Fruit fly (Drosophila melanogaster) whole organism, adult: ENCODE measurements around the gene PIG-B.

Experiments
- CG11617 ChIP-seq: fragments of 200-800 bp; sonication (Bioruptor generic); optimal IDR thresholded peaks from 2 replicates; lab custom pipeline; 2017; ENCODE audit warnings: mild to moderate bottlenecking, missing biosample characterization, missing genetic modification reagents, missing genetic modification characterization
- CG12768 ChIP-seq: fragments of 200-800 bp; sonication (Bioruptor generic); optimal IDR thresholded peaks from 2 replicates; lab custom pipeline; 2017; ENCODE audit warnings: missing biosample characterization, missing genetic modification characterization, mild to moderate bottlenecking, moderate library complexity, missing genetic modification reagents
- CG14711 ChIP-seq: fragments of 200-800 bp; sonication (Bioruptor generic); optimal IDR thresholded peaks from 2 replicates; lab custom pipeline; 2018; ENCODE audit warnings: missing biosample characterization, mild to moderate bottlenecking, missing genetic modification characterization, moderate library complexity
- CG1620 ChIP-seq: fragments of 200-800 bp; sonication (Bioruptor generic); optimal IDR thresholded peaks from 2 replicates; lab custom pipeline; 2016; ENCODE audit warnings: missing biosample characterization, missing genetic modification characterization
- CG33017 ChIP-seq: fragments of 200-800 bp; sonication (Bioruptor generic); optimal IDR thresholded peaks from 2 replicates; lab custom pipeline; 2018; ENCODE audit warnings: missing biosample characterization, mild to moderate bottlenecking, missing genetic modification characterization, moderate library complexity
- CG5204 ChIP-seq: fragments of 200-800 bp; sonication (Bioruptor generic); optimal IDR thresholded peaks from 2 replicates; lab custom pipeline; 2016; ENCODE audit warnings: missing biosample characterization, missing genetic modification characterization
- CG7045 ChIP-seq: fragments of 200-800 bp; sonication (Bioruptor generic); optimal IDR thresholded peaks from 2 replicates; lab custom pipeline; 2017; ENCODE audit warnings: missing biosample characterization, mild to moderate bottlenecking, missing genetic modification characterization
- CG7101 ChIP-seq: fragments of 200-800 bp; sonication (Bioruptor generic); optimal IDR thresholded peaks from 2 replicates; lab custom pipeline; 2018; ENCODE audit warnings: missing biosample characterization, mild to moderate bottlenecking, missing genetic modification characterization, moderate library complexity
- Clk ChIP-seq: fragments of 200-800 bp; sonication (Bioruptor generic); optimal IDR thresholded peaks from 2 replicates; lab custom pipeline; 2017; ENCODE audit warnings: missing biosample characterization, missing genetic modification characterization
- Crg-1 ChIP-seq: fragments of 200-800 bp; sonication (Bioruptor generic); optimal IDR thresholded peaks from 2 replicates; lab custom pipeline; 2016; ENCODE audit warnings: missing biosample characterization, missing genetic modification characterization
- Hr96 ChIP-seq: fragments of 200-800 bp; sonication (Bioruptor generic); optimal IDR thresholded peaks from 2 replicates; lab custom pipeline; 2016; ENCODE audit warnings: missing biosample characterization, missing genetic modification characterization
- Mnt ChIP-seq: fragments of 200-800 bp; sonication (Bioruptor generic); optimal IDR thresholded peaks from 2 replicates; lab custom pipeline; 2016; ENCODE audit warnings: missing biosample characterization, mild to moderate bottlenecking, missing genetic modification characterization
- bab1 ChIP-seq: fragments of 200-800 bp; sonication (Bioruptor generic); optimal IDR thresholded peaks from 3 replicates; lab custom pipeline; 2019; ENCODE audit warnings: missing biosample characterization, mild to moderate bottlenecking, missing genetic modification characterization, moderate library complexity
- cic ChIP-seq: fragments of 200-800 bp; sonication (Bioruptor generic); optimal IDR thresholded peaks from 2 replicates; lab custom pipeline; 2017; ENCODE audit warnings: missing biosample characterization, mild to moderate bottlenecking, missing genetic modification characterization, moderate library complexity
- cnc ChIP-seq, 2 experiments: fragments of >200 bp; optimal IDR thresholded peaks; 2 replicates each; lab custom pipeline; 2017
- kay ChIP-seq: fragments of 200-800 bp; sonication (Bioruptor generic); peaks from one replicate; lab custom pipeline; 2016; ENCODE audit warnings: missing biosample characterization, missing genetic modification characterization, borderline replicate concordance
- ovo ChIP-seq: fragments of 200-800 bp; sonication (Bioruptor generic); optimal IDR thresholded peaks from 2 replicates; lab custom pipeline; 2016; ENCODE audit warnings: missing biosample characterization, missing genetic modification characterization
- pad ChIP-seq: fragments of 200-800 bp; sonication (Bioruptor generic); optimal IDR thresholded peaks from 3 replicates; lab custom pipeline; 2017; ENCODE audit warnings: missing biosample characterization, missing genetic modification characterization, mild to moderate bottlenecking, moderate library complexity, missing genetic modification reagents
- tj ChIP-seq: fragments of 200-800 bp; sonication (Bioruptor generic); optimal IDR thresholded peaks from 3 replicates; lab custom pipeline; 2017; ENCODE audit warnings: missing biosample characterization, mild to moderate bottlenecking, missing genetic modification characterization, moderate library complexity
- toe ChIP-seq: fragments of 200-800 bp; sonication (Bioruptor generic); optimal IDR thresholded peaks from 2 replicates; lab custom pipeline; 2016; ENCODE audit warnings: missing biosample characterization, missing genetic modification characterization

Gene PIG-B

dm6 chr3L:3845815-3846375 lies 34.8 kb downstream of the PIG-B start, which contains the start of gene Awh:
Gene Awh (plus strand): TSS chr3L:3846206.
- TF ChIP-seq tj (GFP tag; lab: Kevin White, UChicago) (no peak), CG5204 (GFP tag; lab: Kevin White, UChicago) (no peak), CG1620 (GFP tag; lab: Kevin White, UChicago) (no peak), CG7045 (GFP tag; lab: Kevin White, UChicago) (no peak), Crg-1 (GFP tag; lab: Kevin White, UChicago) (no peak), Hr96 (GFP tag; lab: Kevin White, UChicago) (no peak), CG12768 (GFP tag; lab: Kevin White, UChicago) (no peak), toe (GFP tag; lab: Kevin White, UChicago) (no peak), kay (GFP tag; lab: Kevin White, UChicago) (no peak), bab1 (GFP tag; lab: Kevin White, UChicago) (no peak), Mnt (no peak), CG11617 (GFP tag; lab: Kevin White, UChicago) (no peak), CG7101 (tag; lab: Kevin White, UChicago) (no peak), ovo (GFP tag; lab: Kevin White, UChicago) (no peak), CG33017 (no peak)

- no peak for TF ChIP-seq CG7101 (tag; lab: Kevin White, UChicago)
Measured at dm6 chr3L:3847810-3848326, 36.8 kb downstream of the PIG-B start.

- TF ChIP-seq CG1620 (GFP tag; lab: Kevin White, UChicago), result no peak
- TF ChIP-seq Hr96 (GFP tag; lab: Kevin White, UChicago), result no peak
- no peak for TF ChIP-seq tj (GFP tag; lab: Kevin White, UChicago)
- TF ChIP-seq CG7045 (GFP tag; lab: Kevin White, UChicago), result no peak
- TF ChIP-seq Clk (GFP tag; lab: Kevin White, UChicago), result no peak
- no peak for TF ChIP-seq Mnt
- TF ChIP-seq Crg-1 (GFP tag; lab: Kevin White, UChicago), result no peak
- no peak for TF ChIP-seq toe (GFP tag; lab: Kevin White, UChicago)
- no peak for TF ChIP-seq pad (GFP tag; lab: Kevin White, UChicago)
- TF ChIP-seq bab1 (GFP tag; lab: Kevin White, UChicago), result no peak
- TF ChIP-seq kay (GFP tag; lab: Kevin White, UChicago), result no peak
- TF ChIP-seq cnc (optimal IDR thresholded peaks at IDR 0.05; lab: Kevin White, UChicago), result no peak
- TF ChIP-seq CG7101 (tag; lab: Kevin White, UChicago), result no peak
- no peak for TF ChIP-seq ovo (GFP tag; lab: Kevin White, UChicago)
Measured at dm6 chr3L:3848687-3849270, 37.7 kb downstream of the PIG-B start.

dm6 chr3L:3849763-3850162 lies 38.7 kb downstream of the PIG-B start:
- TF ChIP-seq Hr96 (GFP tag; lab: Kevin White, UChicago), result no peak
- TF ChIP-seq CG33017, result no peak
- TF ChIP-seq Crg-1 (GFP tag; lab: Kevin White, UChicago), result no peak

dm6 chr3L:3850477-3850876 lies 39.4 kb downstream of the PIG-B start:
- TF ChIP-seq kay (GFP tag; lab: Kevin White, UChicago) (no peak), CG7101 (tag; lab: Kevin White, UChicago) (no peak)

dm6 chr3L:3851048-3851447 lies 40.0 kb downstream of the PIG-B start:
- TF ChIP-seq bab1 (GFP tag; lab: Kevin White, UChicago) (no peak), CG33017 (no peak), kay (GFP tag; lab: Kevin White, UChicago) (no peak), Mnt (no peak), CG1620 (GFP tag; lab: Kevin White, UChicago) (no peak), Clk (GFP tag; lab: Kevin White, UChicago) (no peak), CG7101 (tag; lab: Kevin White, UChicago) (no peak), CG12768 (GFP tag; lab: Kevin White, UChicago) (no peak), Crg-1 (GFP tag; lab: Kevin White, UChicago) (no peak), CG11617 (GFP tag; lab: Kevin White, UChicago) (no peak), cic (no peak), ovo (GFP tag; lab: Kevin White, UChicago) (no peak), pad (GFP tag; lab: Kevin White, UChicago) (no peak), Hr96 (GFP tag; lab: Kevin White, UChicago) (no peak), CG14711 (tag; lab: Kevin White, UChicago) (no peak), tj (GFP tag; lab: Kevin White, UChicago) (no peak), cnc (optimal IDR thresholded peaks at IDR 0.05; lab: Kevin White, UChicago) (no peak), toe (GFP tag; lab: Kevin White, UChicago) (no peak), CG7045 (GFP tag; lab: Kevin White, UChicago) (no peak), CG5204 (GFP tag; lab: Kevin White, UChicago) (no peak)
